Fruit fly (Drosophila melanogaster) whole organism, embryonic: ENCODE measurements around the gene Pink1.
A peak's percentile ranks its signal among the peaks of the same experiment; 100 is the strongest.

ENCODE experiments used
- ATbp ChIP-seq: fragments of 200-800 bp; sonication (Bioruptor generic); optimal IDR thresholded peaks from 2 replicates; lab custom pipeline; 2017; ENCODE audit warnings: missing biosample characterization, mild to moderate bottlenecking, missing genetic modification characterization, missing genetic modification reagents
- Adf1 ChIP-seq: fragments of 200-800 bp; sonication (Bioruptor generic); IDR thresholded peaks from 2 replicates; pipeline ENCODE4 v1.3.6; 2022; ENCODE audit warnings: missing biosample characterization, missing genetic modification characterization
- CG10267 ChIP-seq: fragments of 200-800 bp; sonication (Bioruptor generic); optimal IDR thresholded peaks from 2 replicates; lab custom pipeline; 2018; ENCODE audit warnings: missing biosample characterization, mild to moderate bottlenecking, missing genetic modification characterization, moderate library complexity
- CG12071 ChIP-seq: fragments of 200-800 bp; sonication (Bioruptor generic); optimal IDR thresholded peaks from 3 replicates; lab custom pipeline; 2018; ENCODE audit warnings: missing biosample characterization, mild to moderate bottlenecking, missing genetic modification characterization
- CG12659 ChIP-seq: fragments of 200-800 bp; sonication (Bioruptor generic); optimal IDR thresholded peaks from 3 replicates; lab custom pipeline; 2017; ENCODE audit warnings: mild to moderate bottlenecking, missing biosample characterization, missing genetic modification reagents, missing genetic modification characterization
- CG13123 ChIP-seq: fragments of 200-800 bp; sonication (Bioruptor generic); optimal IDR thresholded peaks from 2 replicates; lab custom pipeline; 2016; ENCODE audit warnings: missing biosample characterization, missing genetic modification characterization
- CG14667 ChIP-seq: fragments of 200-800 bp; sonication (Bioruptor generic); IDR thresholded peaks from 2 replicates; pipeline ENCODE4 v1.3.6; 2022; ENCODE audit warnings: missing biosample characterization, missing genetic modification characterization
- CG14710 ChIP-seq: fragments of 200-800 bp; sonication (Bioruptor generic); optimal IDR thresholded peaks from 3 replicates; lab custom pipeline; 2019; ENCODE audit warnings: missing biosample characterization, mild to moderate bottlenecking, missing genetic modification characterization, moderate library complexity
- CG15269 ChIP-seq: fragments of 200-800 bp; sonication (Bioruptor generic); optimal IDR thresholded peaks from 2 replicates; lab custom pipeline; 2018; ENCODE audit warnings: missing biosample characterization, mild to moderate bottlenecking, missing genetic modification characterization, moderate library complexity
- CG1832 ChIP-seq: fragments of 200-800 bp; sonication (Bioruptor generic); optimal IDR thresholded peaks from 2 replicates; lab custom pipeline; 2017; ENCODE audit warnings: missing biosample characterization, mild to moderate bottlenecking, missing genetic modification characterization, inconsistent platforms
- CG18476 ChIP-seq: fragments of 200-800 bp; sonication (Bioruptor generic); optimal IDR thresholded peaks from 2 replicates; lab custom pipeline; 2016; ENCODE audit warnings: missing biosample characterization, mild to moderate bottlenecking, missing genetic modification characterization
- CG18764 ChIP-seq: fragments of 200-800 bp; sonication (Bioruptor generic); optimal IDR thresholded peaks from 3 replicates; lab custom pipeline; 2016; ENCODE audit warnings: missing biosample characterization, missing genetic modification characterization
- CG2202 ChIP-seq: fragments of 200-800 bp; sonication (Bioruptor generic); optimal IDR thresholded peaks from 2 replicates; lab custom pipeline; 2018; ENCODE audit warnings: missing biosample characterization, mild to moderate bottlenecking, missing genetic modification characterization
- CG32767 ChIP-seq: fragments of 200-800 bp; sonication (Bioruptor generic); IDR thresholded peaks from 2 replicates; pipeline ENCODE4 v1.3.6; 2022; ENCODE audit warnings: missing biosample characterization, missing genetic modification characterization
- CG4424 ChIP-seq: fragments of 200-800 bp; sonication (Bioruptor generic); optimal IDR thresholded peaks from 3 replicates; lab custom pipeline; 2016; ENCODE audit warnings: missing biosample characterization, missing genetic modification characterization
- CG6654 ChIP-seq: fragments of 200-800 bp; sonication (Bioruptor generic); optimal IDR thresholded peaks from 2 replicates; lab custom pipeline; 2017; ENCODE audit warnings: missing biosample characterization, mild to moderate bottlenecking, missing genetic modification characterization
- CG7556 ChIP-seq: fragments of 200-800 bp; sonication (Bioruptor generic); optimal IDR thresholded peaks from 2 replicates; lab custom pipeline; 2017; ENCODE audit warnings: missing biosample characterization, mild to moderate bottlenecking, missing genetic modification characterization
- CG8388 ChIP-seq: fragments of 200-800 bp; sonication (Bioruptor generic); optimal IDR thresholded peaks from 2 replicates; lab custom pipeline; 2019; ENCODE audit warnings: missing biosample characterization, mild to moderate bottlenecking, missing genetic modification characterization, moderate library complexity
- CG9215 ChIP-seq: fragments of 200-800 bp; sonication (Bioruptor generic); IDR thresholded peaks from 2 replicates; pipeline ENCODE4 v1.3.6; 2022; ENCODE audit warnings: missing biosample characterization, missing genetic modification characterization
- CG9727 ChIP-seq: fragments of 200-800 bp; sonication (Bioruptor generic); optimal IDR thresholded peaks from 3 replicates; lab custom pipeline; 2017; ENCODE audit warnings: missing biosample characterization, mild to moderate bottlenecking, missing genetic modification characterization
- Dip2 ChIP-seq: fragments of 200-800 bp; sonication (Bioruptor generic); IDR thresholded peaks from 2 replicates; pipeline ENCODE4 v1.3.6; 2022; ENCODE audit warnings: missing biosample characterization, missing genetic modification characterization
- Doc2 ChIP-seq: fragments of 200-800 bp; sonication (Bioruptor generic); IDR thresholded peaks from 2 replicates; pipeline ENCODE4 v1.3.6; 2022; ENCODE audit warnings: missing biosample characterization, missing genetic modification characterization
- H15 ChIP-seq: fragments of 200-800 bp; sonication (Bioruptor generic); IDR thresholded peaks from 3 replicates; pipeline ENCODE4 v1.3.6; 2022; ENCODE audit warnings: missing biosample characterization, missing genetic modification characterization
- Hsf ChIP-seq: fragments of 200-800 bp; sonication (Bioruptor generic); optimal IDR thresholded peaks from 3 replicates; lab custom pipeline; 2016; ENCODE audit warnings: missing biosample characterization, missing genetic modification characterization
- Med ChIP-seq: fragments of 200-800 bp; sonication (Bioruptor generic); peaks from one replicate; lab custom pipeline; 2016; ENCODE audit warnings: missing biosample characterization, missing genetic modification characterization, mild to moderate bottlenecking, inconsistent platforms, moderate library complexity
- Mes4 ChIP-seq: fragments of 200-800 bp; sonication (Bioruptor generic); optimal IDR thresholded peaks from 2 replicates; lab custom pipeline; 2016; ENCODE audit warnings: missing biosample characterization, missing genetic modification characterization
- Oli ChIP-seq: fragments of 200-800 bp; sonication (Bioruptor generic); optimal IDR thresholded peaks from 2 replicates; lab custom pipeline; 2018; ENCODE audit warnings: missing biosample characterization, mild to moderate bottlenecking, missing genetic modification characterization, moderate library complexity
- Rfx ChIP-seq: fragments of 200-800 bp; sonication (Bioruptor generic); IDR thresholded peaks from 2 replicates; pipeline ENCODE4 v1.3.6; 2022; ENCODE audit warnings: missing biosample characterization, missing genetic modification characterization
- Sox102F ChIP-seq: fragments of 200-800 bp; sonication (Bioruptor generic); optimal IDR thresholded peaks from 2 replicates; lab custom pipeline; 2018; ENCODE audit warnings: missing biosample characterization, mild to moderate bottlenecking, missing genetic modification characterization, moderate library complexity
- Sry-δ ChIP-seq: fragments of 200-800 bp; sonication (Bioruptor generic); optimal IDR thresholded peaks from 2 replicates; lab custom pipeline; 2016; ENCODE audit warnings: missing biosample characterization, missing genetic modification characterization
- Xrp1 ChIP-seq: fragments of 200-800 bp; sonication (Bioruptor generic); IDR thresholded peaks from 2 replicates; pipeline ENCODE4 v1.3.6; 2022; ENCODE audit warnings: missing biosample characterization, missing genetic modification characterization
- abd-A ChIP-seq: fragments of 200-800 bp; sonication (Bioruptor generic); optimal IDR thresholded peaks from 3 replicates; lab custom pipeline; 2019; ENCODE audit warnings: missing biosample characterization, mild to moderate bottlenecking, missing genetic modification characterization, moderate library complexity
- bbx ChIP-seq: fragments of 200-800 bp; sonication (Bioruptor generic); IDR thresholded peaks from 2 replicates; pipeline ENCODE4 v1.3.6; 2022; ENCODE audit warnings: missing biosample characterization, missing genetic modification characterization; ENCODE audit not compliant: partially characterized antibody
- chif ChIP-seq, 2 experiments: fragments of 200-800 bp; sonication (Bioruptor generic); optimal IDR thresholded peaks; 3 replicates each; lab custom pipeline; 2016; ENCODE audit warnings: missing biosample characterization in 2 of 2, missing genetic modification characterization in 2 of 2
- croc ChIP-seq: fragments of 200-800 bp; sonication (Bioruptor generic); conservative IDR thresholded peaks from 3 replicates; pipeline ENCODE4 v1.3.6; 2022; ENCODE audit warnings: missing biosample characterization, missing genetic modification characterization
- cwo ChIP-seq: fragments of 200-800 bp; sonication (Bioruptor generic); optimal IDR thresholded peaks from 3 replicates; lab custom pipeline; 2017; ENCODE audit warnings: missing biosample characterization, missing genetic modification characterization, mild to moderate bottlenecking, moderate library complexity, missing genetic modification reagents
- emc ChIP-seq: fragments of 200-800 bp; sonication (Bioruptor generic); optimal IDR thresholded peaks from 2 replicates; lab custom pipeline; 2016; ENCODE audit warnings: missing biosample characterization, missing genetic modification characterization
- gfzf ChIP-seq: fragments of 200-800 bp; sonication (Bioruptor generic); optimal IDR thresholded peaks from 2 replicates; lab custom pipeline; 2016; ENCODE audit warnings: missing biosample characterization, mild to moderate bottlenecking, missing genetic modification characterization, moderate library complexity
- gt ChIP-seq: fragments of 200-800 bp; sonication (Bioruptor generic); IDR thresholded peaks from 2 replicates; pipeline ENCODE4 v1.3.6; 2022; ENCODE audit warnings: missing biosample characterization, missing genetic modification characterization
- lilli ChIP-seq: fragments of 200-800 bp; sonication (Bioruptor generic); optimal IDR thresholded peaks from 3 replicates; lab custom pipeline; 2016; ENCODE audit warnings: missing biosample characterization, missing genetic modification characterization
- sd ChIP-seq: fragments of 200-800 bp; sonication (Bioruptor generic); optimal IDR thresholded peaks from 3 replicates; lab custom pipeline; 2018; ENCODE audit warnings: missing biosample characterization, mild to moderate bottlenecking, missing genetic modification characterization, moderate library complexity
- sima ChIP-seq: fragments of 200-800 bp; sonication (Bioruptor generic); optimal IDR thresholded peaks from 2 replicates; lab custom pipeline; 2016; ENCODE audit warnings: missing biosample characterization, missing genetic modification characterization
- sisA ChIP-seq: fragments of 200-800 bp; sonication (Bioruptor generic); IDR thresholded peaks from 2 replicates; pipeline ENCODE4 v1.3.6; 2022; ENCODE audit warnings: missing biosample characterization, missing genetic modification characterization
- sqz ChIP-seq: fragments of 200-800 bp; sonication (Bioruptor generic); optimal IDR thresholded peaks from 3 replicates; lab custom pipeline; 2018; ENCODE audit warnings: missing biosample characterization, mild to moderate bottlenecking, missing genetic modification characterization
- stwl ChIP-seq: fragments of 200-800 bp; sonication (Bioruptor generic); optimal IDR thresholded peaks from 3 replicates; lab custom pipeline; 2018; ENCODE audit warnings: missing biosample characterization, mild to moderate bottlenecking, missing genetic modification characterization, moderate library complexity
- tup ChIP-seq: fragments of 200-800 bp; sonication (Bioruptor generic); optimal IDR thresholded peaks from 2 replicates; lab custom pipeline; 2016; ENCODE audit warnings: missing biosample characterization, mild to moderate bottlenecking, missing genetic modification characterization, moderate library complexity
- wor ChIP-seq: fragments of 200-800 bp; sonication (Bioruptor generic); IDR thresholded peaks from 2 replicates; pipeline ENCODE4 v1.3.6; 2022; ENCODE audit warnings: missing biosample characterization, missing genetic modification characterization
- zen2 ChIP-seq: fragments of 200-800 bp; sonication (Bioruptor generic); IDR thresholded peaks from 3 replicates; pipeline ENCODE4 v1.3.6; 2022; ENCODE audit warnings: missing biosample characterization, missing genetic modification characterization; ENCODE audit not compliant: partially characterized antibody

The Pink1 gene

DNA sequence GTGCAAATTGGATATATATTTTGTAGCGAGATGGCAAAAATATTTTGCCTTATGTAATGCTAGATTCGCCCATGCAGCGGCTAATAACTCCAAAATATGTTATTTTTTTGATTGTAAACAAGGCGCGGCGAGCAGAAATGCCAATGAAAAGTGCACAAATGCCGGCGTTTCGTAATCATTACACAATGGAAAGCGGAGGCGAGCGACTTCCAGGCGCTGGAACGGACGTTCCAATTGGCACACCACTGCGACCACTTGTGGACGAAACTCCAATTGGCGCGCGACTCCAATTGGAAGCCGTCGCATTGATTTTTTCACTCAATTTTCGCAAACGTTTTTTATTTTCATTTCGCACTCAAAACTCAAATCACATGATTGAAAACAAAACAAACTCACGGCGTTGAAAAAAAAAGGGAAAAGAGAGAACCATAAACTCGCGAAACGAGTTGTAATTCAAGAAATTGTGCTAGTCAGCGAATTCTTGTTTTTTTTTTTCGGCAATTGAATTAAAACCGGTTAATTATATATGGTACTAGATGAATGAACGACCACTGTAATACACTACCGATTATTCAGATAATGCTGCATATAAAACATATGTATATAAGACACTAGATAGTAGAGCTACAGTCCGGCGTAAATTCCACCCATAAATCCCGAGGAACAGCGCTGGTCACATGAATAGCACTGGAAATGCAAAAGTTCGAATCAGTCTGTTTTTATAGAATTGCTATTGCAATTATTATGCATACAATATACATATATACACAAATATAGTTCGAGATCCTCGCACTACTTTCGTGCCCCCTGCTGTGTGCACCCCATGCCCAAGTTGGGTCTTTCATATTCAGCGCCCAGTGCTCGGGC is 4.7 kb upstream of the Pink1 start, which contains the start of gene ND-ASHI (continued):
- TF ChIP-seq stwl (tag; lab: Kevin White, UChicago) (peak; percentile 9), CG6654 (GFP tag; lab: Kevin White, UChicago) (peak; percentile 83), CG12659 (peak; percentile 96), Oli (tag; lab: Kevin White, UChicago) (peak; percentile 91), CG8388 (peak; percentile 84), bbx (GFP tag; lab: Robert Waterston, UW) (no peak), Xrp1 (GFP tag; lab: Robert Waterston, UW) (peak; percentile 96), CG18764 (GFP tag; lab: Kevin White, UChicago) (peak; percentile 85), Hsf (GFP tag; lab: Kevin White, UChicago) (peak; percentile 95), sqz (no peak), CG18476 (GFP tag; lab: Kevin White, UChicago) (peak; percentile 93), Doc2 (GFP tag; lab: Robert Waterston, UW) (peak; percentile 79), gfzf (GFP tag; lab: Kevin White, UChicago) (peak; percentile 2), CG14710 (tag; lab: Kevin White, UChicago) (peak; percentile 79), sisA (peak; percentile 95), cwo (peak; percentile 94), Adf1 (GFP tag; lab: Robert Waterston, UW) (peak; percentile 80), lilli (GFP tag; lab: Kevin White, UChicago) (peak; percentile 97), CG7556 (GFP tag; lab: Kevin White, UChicago) (peak; percentile 94), CG15269 (tag; lab: Kevin White, UChicago) (peak; percentile 95), Med (GFP tag; lab: Kevin White, UChicago) (peak; percentile 99), sima (GFP tag; lab: Kevin White, UChicago) (peak; percentile 85), abd-A (no peak), croc (GFP tag; lab: Robert Waterston, UW) (peak; percentile 84), zen2 (GFP tag; lab: Robert Waterston, UW) (no peak), CG9727 (GFP tag; lab: Kevin White, UChicago) (peak; percentile 95), Sry-δ (GFP tag; lab: Kevin White, UChicago) (peak; percentile 52), sd (tag; lab: Kevin White, UChicago) (peak; percentile 86), CG13123 (GFP tag; lab: Kevin White, UChicago) (peak; percentile 75), Rfx (GFP tag; lab: Robert Waterston, UW) (peak; percentile 98), H15 (GFP tag; lab: Robert Waterston, UW) (peak; percentile 90), Dip2 (no peak), CG12071 (GFP tag; lab: Kevin White, UChicago) (peak; percentile 97), CG4424 (GFP tag; lab: Kevin White, UChicago) (peak; percentile 92), chif (GFP tag; optimal IDR thresholded peaks at IDR 0.05; lab: Kevin White, UChicago) (peak; percentile 88 to 90), CG32767 (peak; percentile 88), CG10267 (tag; lab: Kevin White, UChicago) (peak; percentile 83), tup (GFP tag; lab: Kevin White, UChicago) (peak; percentile 92), wor (GFP tag; lab: Robert Waterston, UW) (peak; percentile 82), gt (GFP tag; lab: Robert Waterston, UW) (peak; percentile 79), CG1832 (GFP tag; lab: Kevin White, UChicago) (no peak), Sox102F (peak; percentile 92), emc (GFP tag; lab: Kevin White, UChicago) (peak; percentile 88), CG2202 (peak; percentile 74), Mes4 (GFP tag; lab: Kevin White, UChicago) (peak; percentile 84), CG9215 (GFP tag; lab: Robert Waterston, UW) (peak; percentile 92), CG14667 (GFP tag; lab: Robert Waterston, UW) (peak; percentile 90), ATbp (GFP tag; lab: Kevin White, UChicago) (peak; percentile 91)
